Fruit fly (Drosophila melanogaster) S2 (cell line): ENCODE data around the gene Hsp60A.
"Not testable (repeated sequence)": the region's sequence is repeated elsewhere in the genome, so short reads cannot be mapped to it uniquely, and the experiment has no call there.

Experiments used
- CG8478 ChIP-seq: fragments of >200 bp; optimal IDR thresholded peaks from 2 replicates; lab custom pipeline; 2018
- CTCF ChIP-seq, 2 experiments: fragments of >200 bp; optimal IDR thresholded peaks; 2 replicates each; lab custom pipeline; 2018

Gene Hsp60A

dm6 chrX:11108148-11108844 lies at the start of gene Hsp60A:
TSS of gene Hsp60A (plus strand) at chrX:11108482.
- TF ChIP-seq CG8478 (no peak), CTCF (optimal IDR thresholded peaks at IDR 0.05; lab: Kevin White, UChicago) (no peak)

DNA sequence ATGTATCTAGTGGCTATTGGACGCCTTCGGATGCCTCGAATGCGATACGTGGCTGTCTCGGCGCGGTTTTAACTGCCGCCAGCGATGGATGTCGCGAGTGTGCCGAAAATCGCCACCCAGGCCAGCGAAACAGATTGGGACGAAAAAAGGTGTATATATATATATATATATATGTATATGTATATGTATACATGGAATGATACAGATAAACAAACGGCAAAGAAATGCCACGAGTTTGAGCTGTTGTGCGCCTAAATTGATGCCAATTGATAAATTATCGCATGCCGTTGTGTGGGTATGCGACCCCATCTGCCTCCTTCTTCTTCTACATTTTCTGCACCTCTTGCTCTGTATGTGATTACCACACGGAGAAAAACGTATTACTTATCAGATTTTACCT lies 48.8 kb upstream of the Hsp60A start, which contains the start of gene CG1545:
CG1545 (minus strand) TSS at position 101 of the 400 bp plus-strand sequence.
- TF ChIP-seq CG8478 (no peak), CTCF (optimal IDR thresholded peaks at IDR 0.05; lab: Kevin White, UChicago) (no peak)

- no peak for TF ChIP-seq CTCF (optimal IDR thresholded peaks at IDR 0.05; lab: Kevin White, UChicago)
- TF ChIP-seq CG8478: no peak
Measured at dm6 chrX:11063070-11063469, 45.2 kb upstream of the Hsp60A start, which contains the start of gene CG1537. TSS of gene CG1537 (minus strand) at chrX:11063170.

DNA sequence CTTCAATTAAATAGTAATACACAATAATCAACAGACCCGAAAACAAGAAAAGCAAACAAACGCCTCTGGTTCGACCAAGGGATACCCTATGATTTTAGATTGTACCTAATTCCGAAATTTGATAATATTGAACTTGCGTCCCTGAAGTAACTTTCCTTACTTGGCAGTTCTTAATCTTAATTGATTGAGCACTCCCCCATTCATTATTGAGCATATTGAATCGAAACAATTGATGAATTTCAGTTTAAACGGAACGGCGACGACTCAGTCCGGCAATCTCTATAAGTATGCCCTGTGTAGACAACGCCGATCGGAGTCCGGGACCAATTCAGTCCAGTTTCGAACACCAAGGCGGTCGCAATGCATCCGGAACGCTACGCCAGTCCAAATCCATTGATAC lies 42.0 kb upstream of the Hsp60A start, which contains the start of gene CG15203:
CG15203 (plus strand) TSS at position 301 of the 400 bp plus-strand sequence.
- TF ChIP-seq CTCF (optimal IDR thresholded peaks at IDR 0.05; lab: Kevin White, UChicago): no peak
- no peak for TF ChIP-seq CG8478

- TF ChIP-seq CTCF (optimal IDR thresholded peaks at IDR 0.05; lab: Kevin White, UChicago): no peak
- no peak for TF ChIP-seq CG8478
Measured at dm6 chrX:11081242-11081641, 27.0 kb upstream of the Hsp60A start.

DNA sequence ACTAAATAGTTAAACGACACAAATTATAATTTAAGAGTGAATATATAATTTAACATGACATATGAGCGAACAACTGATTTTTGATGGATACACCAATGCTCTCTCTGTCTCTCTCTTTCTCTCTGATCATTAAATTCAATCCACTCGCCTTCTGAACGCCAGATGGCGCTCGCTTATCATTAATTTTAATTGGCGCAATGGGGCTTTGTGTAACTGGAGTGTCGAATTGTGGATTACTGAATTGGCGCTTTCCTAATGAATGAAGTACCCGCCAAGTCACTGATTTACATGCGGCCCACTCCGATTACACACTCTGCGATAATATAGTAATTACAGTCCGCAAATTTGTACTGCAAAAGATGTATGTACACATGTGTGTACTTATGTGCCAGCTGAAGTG lies 26.4 kb upstream of the Hsp60A start:
- TF ChIP-seq CTCF (optimal IDR thresholded peaks at IDR 0.05; lab: Kevin White, UChicago) (peak; percentile 75 to 77), CG8478 (no peak)

DNA sequence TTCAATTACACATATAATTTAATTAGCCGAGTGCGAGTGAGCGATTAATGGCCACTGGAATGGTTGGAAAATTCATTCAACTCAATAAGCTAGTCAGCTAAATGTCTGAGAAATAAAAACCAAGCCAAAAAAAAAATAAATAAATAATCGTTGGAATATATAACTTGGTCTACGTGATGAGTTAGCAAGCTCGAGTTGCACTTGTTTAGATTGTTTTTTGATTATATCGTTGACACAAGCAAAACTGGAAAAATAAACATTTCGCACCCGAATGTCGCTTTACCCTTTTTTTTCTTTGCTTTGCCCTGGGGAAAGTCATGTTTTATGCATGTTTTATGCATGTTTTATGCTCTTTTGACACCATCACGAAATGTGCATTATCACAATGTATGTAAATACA lies 25.3 kb upstream of the Hsp60A start:
- TF ChIP-seq CG8478 (no peak), CTCF (optimal IDR thresholded peaks at IDR 0.05; lab: Kevin White, UChicago) (no peak)

DNA sequence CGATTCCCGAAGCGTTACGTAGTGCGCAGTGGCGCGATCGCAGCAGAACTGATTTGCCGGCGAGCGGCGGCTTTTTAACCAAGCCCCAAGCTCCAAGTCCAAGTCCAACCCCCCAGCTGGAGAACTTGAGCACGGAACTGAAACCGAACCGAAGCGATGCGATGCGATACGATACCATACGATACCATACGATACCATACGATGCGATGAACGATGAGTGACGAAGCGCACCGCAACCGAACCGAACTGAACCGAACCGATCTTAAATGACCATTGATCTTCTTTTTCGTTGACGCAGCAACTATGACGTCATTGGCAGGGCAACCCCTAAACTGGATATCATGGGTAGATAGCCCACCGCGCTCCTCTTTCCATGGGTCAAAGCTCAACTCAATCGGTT lies 22.0 kb upstream of the Hsp60A start, which contains the start of gene sev:
sev (minus strand) TSS at position 50 of the 400 bp plus-strand sequence.
- TF ChIP-seq CG8478 (no peak), CTCF (optimal IDR thresholded peaks at IDR 0.05; lab: Kevin White, UChicago) (no peak)

dm6 chrX:11087384-11087783 lies 20.9 kb upstream of the Hsp60A start:
- TF ChIP-seq CG8478: no peak
- no peak for TF ChIP-seq CTCF (optimal IDR thresholded peaks at IDR 0.05; lab: Kevin White, UChicago)

- TF ChIP-seq CG8478: no peak
Measured at dm6 chrX:11088778-11089340, 19.4 kb upstream of the Hsp60A start, which contains the start of gene Vago. TSS of gene Vago (plus strand) at chrX:11089290.

- TF ChIP-seq CG8478: no peak
- TF ChIP-seq CTCF (optimal IDR thresholded peaks at IDR 0.05; lab: Kevin White, UChicago): no peak
Measured at dm6 chrX:11090161-11090560, 18.1 kb upstream of the Hsp60A start, which contains the start of gene CG2076. TSS of gene CG2076 (plus strand) at chrX:11090210.

dm6 chrX:11092201-11092600 lies 16.1 kb upstream of the Hsp60A start, which contains the start of gene CG2061:
TSS of gene CG2061 (plus strand) at chrX:11092492.
- TF ChIP-seq CTCF (optimal IDR thresholded peaks at IDR 0.05; lab: Kevin White, UChicago): no peak
- no peak for TF ChIP-seq CG8478

dm6 chrX:11095276-11095675 lies 13.0 kb upstream of the Hsp60A start:
- TF ChIP-seq CG8478: no peak
- no peak for TF ChIP-seq CTCF (optimal IDR thresholded peaks at IDR 0.05; lab: Kevin White, UChicago)

dm6 chrX:11095973-11096372 lies 12.3 kb upstream of the Hsp60A start, which contains the start of gene CG42249:
TSS of gene CG42249 (plus strand) at chrX:11096273.
- not testable (repeated sequence) for TF ChIP-seq CG8478; CTCF (optimal IDR thresholded peaks at IDR 0.05; lab: Kevin White, UChicago)

- no peak for TF ChIP-seq CG8478
- peak; percentile 40 to 49 for TF ChIP-seq CTCF (optimal IDR thresholded peaks at IDR 0.05; lab: Kevin White, UChicago)
Measured at dm6 chrX:11108845-11109450, 666 bp downstream of the Hsp60A start.

DNA sequence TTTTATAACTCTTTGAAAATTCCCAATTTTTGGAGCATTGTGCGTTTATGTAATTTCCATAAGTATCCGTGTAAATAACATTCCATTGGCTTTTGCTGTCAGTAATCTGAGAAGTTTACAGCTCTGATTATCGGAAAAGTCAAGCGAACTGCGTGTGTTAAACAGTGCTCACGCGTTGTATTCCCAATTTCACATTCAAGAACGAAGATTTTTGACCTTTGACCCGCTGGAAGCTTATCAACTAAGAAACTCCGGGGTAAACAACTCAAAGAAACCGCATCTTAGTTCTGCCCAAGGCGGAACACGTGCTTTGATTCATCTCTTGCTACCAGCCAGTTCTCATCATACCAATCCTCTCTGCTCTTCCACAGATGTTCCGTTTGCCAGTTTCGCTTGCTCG lies 1.4 kb downstream of the Hsp60A start:
- TF ChIP-seq CTCF (optimal IDR thresholded peaks at IDR 0.05; lab: Kevin White, UChicago) (no peak), CG8478 (no peak)
